Worm (Caenorhabditis elegans) whole organism, mixed stage, embryonic: ENCODE measurements around the gene wdr-46.

Experiments used
- blmp-1 ChIP-seq: fragments of 150-350 bp; optimal IDR thresholded peaks from 2 replicates; lab custom pipeline; 2014; ENCODE audit warnings: missing biosample characterization, missing genetic modification characterization
- ces-1 ChIP-seq: fragments of 150-350 bp; optimal IDR thresholded peaks from 2 replicates; lab custom pipeline; 2014; ENCODE audit warnings: missing biosample characterization, missing genetic modification reagents, missing genetic modification characterization
- hlh-1 ChIP-seq: fragments of 150-350 bp; optimal IDR thresholded peaks from 2 replicates; lab custom pipeline; 2014; ENCODE audit warnings: missing biosample characterization, missing genetic modification reagents, missing genetic modification characterization
- lin-13 ChIP-seq: fragments of 150-350 bp; optimal IDR thresholded peaks from 2 replicates; lab custom pipeline; 2014; ENCODE audit warnings: missing biosample characterization, missing genetic modification characterization
- nhr-28 ChIP-seq: fragments of 150-350 bp; optimal IDR thresholded peaks from 2 replicates; lab custom pipeline; 2014; ENCODE audit warnings: missing biosample characterization, missing genetic modification characterization
- pha-4 ChIP-seq: fragments of 150-350 bp; optimal IDR thresholded peaks from 2 replicates; lab custom pipeline; 2018; ENCODE audit warnings: missing biosample characterization, missing genetic modification reagents, missing genetic modification characterization
- unc-62 ChIP-seq: fragments of 150-350 bp; optimal IDR thresholded peaks from 2 replicates; lab custom pipeline; 2014; ENCODE audit warnings: missing biosample characterization, missing genetic modification reagents, missing genetic modification characterization

DNA sequence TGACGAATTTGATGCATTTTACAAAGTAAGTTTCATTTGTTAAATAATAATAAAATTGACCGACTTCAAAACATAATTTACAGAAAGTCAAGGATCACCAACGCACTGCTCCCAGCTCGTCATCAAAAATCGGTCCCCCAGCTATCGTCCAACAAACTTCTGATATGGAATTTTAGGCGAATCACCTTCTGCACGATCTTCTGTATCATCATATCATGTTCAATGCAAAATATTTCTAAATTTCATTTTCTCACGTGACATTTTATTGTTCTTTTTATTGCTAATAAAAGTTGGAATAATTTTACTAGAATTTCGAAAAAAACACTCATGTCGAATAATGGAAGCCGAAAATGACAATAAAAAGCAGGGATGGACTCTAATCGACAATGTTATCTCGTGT, 38.1 kb downstream of the wdr-46 start, which contains the start of gene acl-13:
- TF ChIP-seq nhr-28 (tag; lab: Kevin White, UChicago): no peak
- TF ChIP-seq pha-4 (tag; lab: Kevin White, UChicago): no peak
- TF ChIP-seq unc-62: no peak
- TF ChIP-seq hlh-1 (tag; lab: Kevin White, UChicago): no peak
- TF ChIP-seq blmp-1 (tag; lab: Kevin White, UChicago): no peak
- no peak for TF ChIP-seq ces-1 (GFP tag; lab: Kevin White, UChicago)
- no peak for TF ChIP-seq lin-13 (tag; lab: Kevin White, UChicago)
